Worm (Caenorhabditis elegans): ENCODE measurements around the gene mett-10.

- TF ChIP-seq rnt-1 (tag; optimal IDR thresholded peaks at IDR 0.05) (no peak), tbx-2 (tag; optimal IDR thresholded peaks at IDR 0.05) (no peak), nhr-12 (tag; optimal IDR thresholded peaks at IDR 0.05) (no peak), fkh-10 (GFP tag; optimal IDR thresholded peaks at IDR 0.05) (no peak), dpl-1 (GFP tag; optimal IDR thresholded peaks at IDR 0.05) (no peak), pag-3 (tag; optimal IDR thresholded peaks at IDR 0.05; ENCODE audit: borderline replicate concordance, insufficient read depth) (no peak), aly-2 (tag; optimal IDR thresholded peaks at IDR 0.05) (no peak), lin-39 (tag; optimal IDR thresholded peaks at IDR 0.05) (no peak), efl-1 (optimal IDR thresholded peaks at IDR 0.05) (peak; percentile 34 to 35), efl-1 (GFP tag; optimal IDR thresholded peaks at IDR 0.05 in 1 of 2) (peak in 1 of 2 experiments; percentile 91), C04F5.9 (tag; optimal IDR thresholded peaks at IDR 0.05) (no peak), nhr-76 (tag; optimal IDR thresholded peaks at IDR 0.05) (no peak), elt-2 (tag; optimal IDR thresholded peaks at IDR 0.05) (peak; percentile 57), nhr-11 (tag; optimal IDR thresholded peaks at IDR 0.05) (no peak)
These were observed 17.9 kb downstream of the mett-10 start for ce11 chrIII:10132495-10133450.
